Worm (Caenorhabditis elegans): Measurements from ENCODE around the gene F28C6.9.
A peak's percentile ranks its signal among the peaks of the same experiment; 100 is the strongest.

Gene F28C6.9

ce11 chrII:8568234-8568969, 41.6 kb downstream of the F28C6.9 start:
- TF ChIP-seq hmg-11 (tag; optimal IDR thresholded peaks at IDR 0.05), result no peak
- TF ChIP-seq elt-2 (tag; optimal IDR thresholded peaks at IDR 0.05), result no peak
- TF ChIP-seq ceh-16 (tag; optimal IDR thresholded peaks at IDR 0.05), result no peak
- no peak for TF ChIP-seq ztf-11 (tag; optimal IDR thresholded peaks at IDR 0.05)
- no peak for TF ChIP-seq ztf-4 (tag; optimal IDR thresholded peaks at IDR 0.05)
- no peak for TF ChIP-seq lsy-12 (tag; optimal IDR thresholded peaks at IDR 0.05)
- no peak for TF ChIP-seq pqm-1 (tag; optimal IDR thresholded peaks at IDR 0.05)
- no peak for TF ChIP-seq nhr-43 (tag; optimal IDR thresholded peaks at IDR 0.05; ENCODE audit: poor library complexity, severe bottlenecking)

ce11 chrII:8566806-8567266, 43.1 kb downstream of the F28C6.9 start, which contains the start of gene F54C9.3:
TSS of gene F54C9.3 (minus strand) at chrII:8566856.
- TF ChIP-seq pqm-1 (tag; optimal IDR thresholded peaks at IDR 0.05) (peak; percentile 98), nhr-25 (tag; optimal IDR thresholded peaks at IDR 0.05) (no peak), egl-5 (tag; optimal IDR thresholded peaks at IDR 0.05) (no peak), elt-2 (tag; optimal IDR thresholded peaks at IDR 0.05) (peak; percentile 95), pha-4 (tag; optimal IDR thresholded peaks at IDR 0.05) (peak; percentile 80), jun-1 (tag; optimal IDR thresholded peaks at IDR 0.05) (peak; percentile 55), nhr-43 (tag; optimal IDR thresholded peaks at IDR 0.05; ENCODE audit: poor library complexity, severe bottlenecking) (no peak)

- TF ChIP-seq ceh-16 (tag; optimal IDR thresholded peaks at IDR 0.05), result no peak
- TF ChIP-seq lin-15B (tag; optimal IDR thresholded peaks at IDR 0.05), result peak; percentile 51
- TF ChIP-seq unc-62 (GFP tag; optimal IDR thresholded peaks at IDR 0.05), result no peak
- peak; percentile 1 for TF ChIP-seq ceh-28 (tag; optimal IDR thresholded peaks at IDR 0.05)
- TF ChIP-seq R02D3.7 (tag; optimal IDR thresholded peaks at IDR 0.05), result no peak
- no peak for TF ChIP-seq jun-1 (tag; optimal IDR thresholded peaks at IDR 0.05)
- TF ChIP-seq egl-27 (tag; optimal IDR thresholded peaks at IDR 0.05), result no peak
- TF ChIP-seq nhr-67 (tag; optimal IDR thresholded peaks at IDR 0.05), result no peak
- TF ChIP-seq nfya-1 (tag; optimal IDR thresholded peaks at IDR 0.05; ENCODE audit: insufficient read depth), result peak; percentile 55
- TF ChIP-seq ztf-11 (tag; optimal IDR thresholded peaks at IDR 0.05), result no peak
- TF ChIP-seq nhr-43 (tag; optimal IDR thresholded peaks at IDR 0.05; ENCODE audit: poor library complexity, severe bottlenecking), result no peak
- no peak for TF ChIP-seq nhr-76 (tag; optimal IDR thresholded peaks at IDR 0.05)
- peak; percentile 45 for TF ChIP-seq pqm-1 (tag; optimal IDR thresholded peaks at IDR 0.05)
- peak; percentile 52 for TF ChIP-seq pha-4 (tag; optimal IDR thresholded peaks at IDR 0.05)
- no peak for TF ChIP-seq nhr-77 (tag; optimal IDR thresholded peaks at IDR 0.05)
- peak; percentile 25 for TF ChIP-seq elt-2 (tag; optimal IDR thresholded peaks at IDR 0.05)
- TF ChIP-seq snpc-4 (tag; optimal IDR thresholded peaks at IDR 0.05), result no peak
- no peak for TF ChIP-seq aly-2 (tag; optimal IDR thresholded peaks at IDR 0.05)
- no peak for TF ChIP-seq lin-39 (tag; optimal IDR thresholded peaks at IDR 0.05)
- no peak for TF ChIP-seq nhr-12 (tag; optimal IDR thresholded peaks at IDR 0.05)
- TF ChIP-seq nhr-28 (tag; optimal IDR thresholded peaks at IDR 0.05), result no peak
- no peak for TF ChIP-seq elt-1 (tag; optimal IDR thresholded peaks at IDR 0.05)
- TF ChIP-seq egl-5 (tag; optimal IDR thresholded peaks at IDR 0.05), result no peak
- TF ChIP-seq ZK546.5 (tag; optimal IDR thresholded peaks at IDR 0.05), result no peak
- no peak for TF ChIP-seq mml-1 (tag; optimal IDR thresholded peaks at IDR 0.05)
- TF ChIP-seq nhr-25 (tag; optimal IDR thresholded peaks at IDR 0.05), result no peak
- no peak for TF ChIP-seq skn-1 (tag; optimal IDR thresholded peaks at IDR 0.05)
- no peak for TF ChIP-seq tbx-2 (tag; optimal IDR thresholded peaks at IDR 0.05)
- TF ChIP-seq nhr-23 (tag; optimal IDR thresholded peaks at IDR 0.05), result no peak
These were observed 43.9 kb downstream of the F28C6.9 start, which contains the start of gene stc-1 for ce11 chrII:8566039-8566438. TSS of gene stc-1 (minus strand) at chrII:8566139.

- TF ChIP-seq unc-39 (tag; optimal IDR thresholded peaks at IDR 0.05) (no peak), nhr-23 (tag; optimal IDR thresholded peaks at IDR 0.05) (no peak), nhr-25 (tag; optimal IDR thresholded peaks at IDR 0.05) (no peak), egl-27 (tag; optimal IDR thresholded peaks at IDR 0.05) (no peak), nhr-11 (tag; optimal IDR thresholded peaks at IDR 0.05) (no peak), fkh-10 (GFP tag; optimal IDR thresholded peaks at IDR 0.05) (no peak), nhr-12 (tag; optimal IDR thresholded peaks at IDR 0.05) (no peak), skn-1 (tag; optimal IDR thresholded peaks at IDR 0.05) (no peak), nhr-77 (tag; optimal IDR thresholded peaks at IDR 0.05) (no peak), nfya-1 (tag; optimal IDR thresholded peaks at IDR 0.05; ENCODE audit: insufficient read depth) (no peak), nhr-76 (tag; optimal IDR thresholded peaks at IDR 0.05) (no peak), ztf-11 (tag; optimal IDR thresholded peaks at IDR 0.05) (no peak), fkh-2 (tag; optimal IDR thresholded peaks at IDR 0.05) (no peak), elt-2 (tag; optimal IDR thresholded peaks at IDR 0.05) (no peak), nhr-237 (tag; optimal IDR thresholded peaks at IDR 0.05) (no peak), ceh-28 (tag; optimal IDR thresholded peaks at IDR 0.05) (no peak), elt-3 (tag; optimal IDR thresholded peaks at IDR 0.05) (no peak)
These were observed 48.0 kb downstream of the F28C6.9 start, which contains the start of gene F54C9.14 for ce11 chrII:8562002-8562401. TSS of gene F54C9.14 (plus strand) at chrII:8562302.
